Fruit fly (Drosophila melanogaster): ENCODE measurements around the gene CG11630.

Gene CG11630

dm6 chr2L:21794547-21795341, 10.9 kb upstream of the CG11630 start (continued):
- peak; percentile 97 for TF ChIP-seq CrebB (tag; optimal IDR thresholded peaks at IDR 0.05)
- peak; percentile 96 for TF ChIP-seq H2.0 (GFP tag; IDR thresholded peaks at IDR 0.05)
- peak; percentile 95 for TF ChIP-seq CG11247 (GFP tag; IDR thresholded peaks at IDR 0.05)
- TF ChIP-seq Ada2b (GFP tag; IDR thresholded peaks at IDR 0.05) = peak; percentile 97
- TF ChIP-seq exex (tag; optimal IDR thresholded peaks at IDR 0.05) = peak; percentile 87
- TF ChIP-seq CG12104 (GFP tag; optimal IDR thresholded peaks at IDR 0.05) = peak; percentile 95
- TF ChIP-seq CG31388 (GFP tag; optimal IDR thresholded peaks at IDR 0.05) = peak; percentile 94
- peak; percentile 97 for TF ChIP-seq CG12942 (GFP tag; optimal IDR thresholded peaks at IDR 0.05)
- peak; percentile 98 for TF ChIP-seq Xrp1 (GFP tag; IDR thresholded peaks at IDR 0.05)
- TF ChIP-seq schlank (tag; optimal IDR thresholded peaks at IDR 0.05) = peak; percentile 95
- peak; percentile 95 for TF ChIP-seq Bteb2 (GFP tag; optimal IDR thresholded peaks at IDR 0.05)
- TF ChIP-seq CG33557 (GFP tag; optimal IDR thresholded peaks at IDR 0.05) = peak; percentile 97
- TF ChIP-seq CG2129 (GFP tag; IDR thresholded peaks at IDR 0.05; ENCODE audit: partially characterized antibody) = no peak
- TF ChIP-seq tx (GFP tag; optimal IDR thresholded peaks at IDR 0.05) = peak; percentile 95
- peak; percentile 99 for TF ChIP-seq gem (tag; optimal IDR thresholded peaks at IDR 0.05)
- peak; percentile 99 for TF ChIP-seq Rfx (GFP tag; IDR thresholded peaks at IDR 0.05)
- TF ChIP-seq CG15601 (tag; optimal IDR thresholded peaks at IDR 0.05) = peak; percentile 96
- peak; percentile 90 for TF ChIP-seq CG4282 (GFP tag; optimal IDR thresholded peaks at IDR 0.05)
- peak; percentile 94 for TF ChIP-seq pb (GFP tag; optimal IDR thresholded peaks at IDR 0.05)
- TF ChIP-seq otp (GFP tag; IDR thresholded peaks at IDR 0.05) = peak; percentile 94
- TF ChIP-seq luna (GFP tag; optimal IDR thresholded peaks at IDR 0.05) = peak; percentile 94
- peak; percentile 95 for TF ChIP-seq lbe (GFP tag; optimal IDR thresholded peaks at IDR 0.05)
- peak; percentile 97 for TF ChIP-seq tgo (GFP tag; IDR thresholded peaks at IDR 0.05)
- 0 out of 4 replicates have a peak, but pooled peaks have one; percentile 33 for TF ChIP-seq chinmo (GFP tag; IDR thresholded peaks at IDR 0.05; ENCODE audit: partially characterized antibody)
- peak; percentile 98 for TF ChIP-seq Hsf (GFP tag; optimal IDR thresholded peaks at IDR 0.05)
- no peak; the same call in 1 of the 3 replicates for TF ChIP-seq CG11560 (tag; IDR thresholded peaks at IDR 0.05)
- peak; percentile 84 for TF ChIP-seq E2f2 (GFP tag; IDR thresholded peaks at IDR 0.05)
- TF ChIP-seq CG6791 (GFP tag; IDR thresholded peaks at IDR 0.05; ENCODE audit: partially characterized antibody) = no peak
- peak; percentile 94 for TF ChIP-seq CG2875 (GFP tag; optimal IDR thresholded peaks at IDR 0.05)
- peak; percentile 16 for TF ChIP-seq pzg (GFP tag; optimal IDR thresholded peaks at IDR 0.05)
- TF ChIP-seq CG7271 (tag; optimal IDR thresholded peaks at IDR 0.05) = peak; percentile 91
- TF ChIP-seq salm (tag; optimal IDR thresholded peaks at IDR 0.05) = peak; percentile 93
- TF ChIP-seq CG10321 (GFP tag; IDR thresholded peaks at IDR 0.05) = peak; percentile 77
- TF ChIP-seq Abd-B (GFP tag; optimal IDR thresholded peaks at IDR 0.05) = peak; percentile 96
- peak; percentile 95 for TF ChIP-seq CG4854 (GFP tag; optimal IDR thresholded peaks at IDR 0.05)
- TF ChIP-seq rib (GFP tag; IDR thresholded peaks at IDR 0.05) = peak; percentile 95
- peak; percentile 91 for TF ChIP-seq CG3065 (GFP tag; optimal IDR thresholded peaks at IDR 0.05)
- peak; percentile 39; the same call in 1 of the 3 replicates for TF ChIP-seq CG34224 (GFP tag; IDR thresholded peaks at IDR 0.05; ENCODE audit: partially characterized antibody)
- peak; percentile 89 for TF ChIP-seq kay (GFP tag; optimal IDR thresholded peaks at IDR 0.05)
- TF ChIP-seq CG7839 (tag; optimal IDR thresholded peaks at IDR 0.05) = peak; percentile 98
- TF ChIP-seq Dek (tag; optimal IDR thresholded peaks at IDR 0.05) = peak; percentile 96
- peak; percentile 87 for TF ChIP-seq pros (GFP tag; optimal IDR thresholded peaks at IDR 0.05)
- peak; percentile 98 for TF ChIP-seq lab (GFP tag; optimal IDR thresholded peaks at IDR 0.05)
- TF ChIP-seq sim (GFP tag; IDR thresholded peaks at IDR 0.05) = peak; percentile 87
- peak; percentile 93 for TF ChIP-seq onecut (GFP tag; IDR thresholded peaks at IDR 0.05)
- TF ChIP-seq br (optimal IDR thresholded peaks at IDR 0.05) = no peak
- TF ChIP-seq CG3281 (GFP tag; optimal IDR thresholded peaks at IDR 0.05) = peak; percentile 98
- TF ChIP-seq CG14014 (GFP tag; IDR thresholded peaks at IDR 0.05) = peak; percentile 98
- peak; percentile 93 for TF ChIP-seq CG9876 (GFP tag; optimal IDR thresholded peaks at IDR 0.05)

Measured in whole organism, embryonic.